Fruit fly (Drosophila melanogaster) whole organism, pupa: ENCODE results near the gene CG6791.

Experiments used
- CG10348 ChIP-seq: fragments of 200-800 bp; sonication (Bioruptor generic); IDR thresholded peaks from 2 replicates; pipeline ENCODE4 v1.3.6; 2022; ENCODE audit warnings: missing biosample characterization, missing genetic modification characterization
- CG12605 ChIP-seq: fragments of 200-800 bp; sonication (Bioruptor generic); IDR thresholded peaks from 2 replicates; pipeline ENCODE4 v1.3.6; 2022; ENCODE audit warnings: missing biosample characterization, missing genetic modification characterization
- CG13204 ChIP-seq: fragments of 200-800 bp; sonication (Bioruptor generic); optimal IDR thresholded peaks from 2 replicates; lab custom pipeline; 2018; ENCODE audit warnings: missing biosample characterization, mild to moderate bottlenecking, missing genetic modification characterization, moderate library complexity
- CG14655 ChIP-seq: fragments of 200-800 bp; sonication (Bioruptor generic); optimal IDR thresholded peaks from 3 replicates; lab custom pipeline; 2017; ENCODE audit warnings: mild to moderate bottlenecking, missing biosample characterization, missing genetic modification reagents, missing genetic modification characterization
- CG15710 ChIP-seq: fragments of 200-800 bp; sonication (Bioruptor generic); optimal IDR thresholded peaks from 2 replicates; lab custom pipeline; 2018; ENCODE audit warnings: missing biosample characterization, mild to moderate bottlenecking, missing genetic modification characterization, moderate library complexity
- CG17806 ChIP-seq: fragments of 200-800 bp; sonication (Bioruptor generic); optimal IDR thresholded peaks from 2 replicates; lab custom pipeline; 2018; ENCODE audit warnings: missing biosample characterization, mild to moderate bottlenecking, missing genetic modification characterization, moderate library complexity
- CG32121 ChIP-seq: fragments of 200-800 bp; sonication (Bioruptor generic); IDR thresholded peaks from 2 replicates; pipeline ENCODE4 v1.3.6; 2022; ENCODE audit warnings: missing biosample characterization, missing genetic modification characterization
- CG34367 ChIP-seq: fragments of 200-800 bp; sonication (Bioruptor generic); optimal IDR thresholded peaks from 2 replicates; lab custom pipeline; 2018; ENCODE audit warnings: missing biosample characterization, mild to moderate bottlenecking, missing genetic modification characterization
- CG4496 ChIP-seq: fragments of 200-800 bp; sonication (Bioruptor generic); IDR thresholded peaks from 3 replicates; pipeline ENCODE4 v1.3.6; 2022; ENCODE audit warnings: missing biosample characterization, missing genetic modification characterization
- CG8159 ChIP-seq: fragments of 200-800 bp; sonication (Bioruptor generic); optimal IDR thresholded peaks from 3 replicates; lab custom pipeline; 2018; ENCODE audit warnings: missing biosample characterization, mild to moderate bottlenecking, missing genetic modification characterization, moderate library complexity
- CG8301 ChIP-seq: fragments of 200-800 bp; sonication (Bioruptor generic); optimal IDR thresholded peaks from 2 replicates; lab custom pipeline; 2018; ENCODE audit warnings: missing biosample characterization, mild to moderate bottlenecking, missing genetic modification characterization
- CG9948 ChIP-seq: fragments of 200-800 bp; sonication (Bioruptor generic); optimal IDR thresholded peaks from 2 replicates; lab custom pipeline; 2018; ENCODE audit warnings: missing biosample characterization, mild to moderate bottlenecking, missing genetic modification characterization, moderate library complexity
- D1 ChIP-seq: fragments of 200-800 bp; sonication (Bioruptor generic); optimal IDR thresholded peaks from 2 replicates; lab custom pipeline; 2018; ENCODE audit warnings: missing biosample characterization, mild to moderate bottlenecking, missing genetic modification characterization, moderate library complexity
- EcR ChIP-seq: fragments of 200-800 bp; sonication (Bioruptor generic); optimal IDR thresholded peaks from 3 replicates; lab custom pipeline; 2019; ENCODE audit warnings: missing biosample characterization, missing genetic modification characterization, mild to moderate bottlenecking, moderate library complexity, missing genetic modification reagents
- Ets98B ChIP-seq: fragments of 200-800 bp; sonication (Bioruptor generic); IDR thresholded peaks from 2 replicates; pipeline ENCODE4 v1.3.6; 2022; ENCODE audit warnings: missing biosample characterization, missing genetic modification characterization
- Pif1A ChIP-seq: fragments of 200-800 bp; sonication (Bioruptor generic); optimal IDR thresholded peaks from 3 replicates; lab custom pipeline; 2016; ENCODE audit warnings: missing biosample characterization, missing genetic modification characterization
- Pif1B ChIP-seq: fragments of 200-800 bp; sonication (Bioruptor generic); optimal IDR thresholded peaks from 3 replicates; lab custom pipeline; 2016; ENCODE audit warnings: missing biosample characterization, missing genetic modification characterization
- Snoo ChIP-seq: fragments of 200-800 bp; sonication (Bioruptor generic); optimal IDR thresholded peaks from 3 replicates; lab custom pipeline; 2017; ENCODE audit warnings: missing biosample characterization, mild to moderate bottlenecking, missing genetic modification characterization, inconsistent platforms
- fd96Ca ChIP-seq: fragments of 200-800 bp; sonication (Bioruptor generic); IDR thresholded peaks from 3 replicates; pipeline ENCODE4 v1.3.6; 2022; ENCODE audit warnings: missing biosample characterization, missing genetic modification characterization
- gl ChIP-seq: fragments of 200-800 bp; sonication (Bioruptor generic); optimal IDR thresholded peaks from 2 replicates; lab custom pipeline; 2018; ENCODE audit warnings: missing biosample characterization, mild to moderate bottlenecking, missing genetic modification characterization
- rn ChIP-seq: fragments of 200-800 bp; sonication (Bioruptor generic); IDR thresholded peaks from 2 replicates; pipeline ENCODE4 v1.3.6; 2022; ENCODE audit warnings: missing biosample characterization, missing genetic modification characterization

The CG6791 gene

DNA sequence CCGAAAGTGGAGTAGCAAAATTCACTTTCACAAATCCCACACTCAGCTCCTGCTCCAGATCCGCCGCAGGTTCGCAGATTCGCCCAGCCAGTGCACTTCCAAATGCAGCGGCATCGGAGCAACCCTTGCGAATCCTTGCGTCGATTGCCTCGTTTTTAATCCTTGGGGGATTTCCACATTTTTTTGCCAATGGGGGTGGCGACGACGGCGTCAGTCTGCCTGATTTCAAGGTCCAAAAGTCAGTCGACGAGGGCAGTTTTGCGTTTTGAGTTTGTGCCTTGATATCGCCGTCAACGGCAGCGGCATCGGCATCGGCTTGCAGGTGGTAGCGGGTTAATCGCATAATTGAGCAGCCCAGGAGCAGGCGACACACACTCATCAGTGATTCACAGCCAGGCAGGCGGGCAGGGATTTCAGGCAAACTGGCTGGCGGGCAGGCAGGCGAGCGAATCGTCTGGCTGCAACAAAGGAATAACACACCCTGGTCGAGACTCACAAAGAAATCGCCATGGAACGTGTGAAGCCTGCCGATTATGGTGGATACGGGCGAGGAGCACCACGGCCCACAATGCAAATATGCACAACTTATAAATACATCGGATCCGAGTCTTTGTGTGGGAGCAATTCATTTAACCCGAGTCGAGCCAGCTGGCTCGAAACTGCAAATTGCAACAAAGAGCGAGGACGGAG, 25.6 kb upstream of the CG6791 start:
- TF ChIP-seq gl: no peak
- peak; percentile 71 for TF ChIP-seq EcR (GFP tag; lab: Kevin White, UChicago)
- TF ChIP-seq Pif1B (GFP tag; lab: Kevin White, UChicago): no peak
- no peak for TF ChIP-seq CG12605 (GFP tag; lab: Robert Waterston, UW)
- peak; percentile 26 for TF ChIP-seq CG8159
- no peak for TF ChIP-seq Snoo
- peak; percentile 6 for TF ChIP-seq CG13204 (GFP tag; lab: Kevin White, UChicago)
- TF ChIP-seq rn: no peak

DNA sequence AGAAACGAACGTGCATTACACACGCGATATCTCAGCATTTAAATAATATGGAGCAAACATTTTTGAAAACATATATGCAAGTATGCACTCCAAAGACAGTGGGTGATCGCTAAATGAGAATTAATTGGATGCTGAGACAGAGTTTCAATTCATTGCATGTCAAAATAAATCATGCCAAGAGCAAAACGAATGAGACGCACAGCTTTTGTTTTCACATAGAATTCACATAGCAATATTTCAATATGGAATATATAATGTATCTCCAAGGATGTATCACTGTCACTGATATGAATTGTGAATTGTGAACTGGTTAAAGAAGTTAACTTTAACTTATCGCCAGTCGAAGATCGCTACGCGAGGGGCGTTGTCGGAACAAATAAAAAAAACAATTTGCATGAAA, 24.6 kb upstream of the CG6791 start:
- TF ChIP-seq D1 (tag; lab: Kevin White, UChicago) (no peak), CG8159 (peak; percentile 33), CG15710 (peak; percentile 36), CG32121 (GFP tag; lab: Robert Waterston, UW) (peak; percentile 56), Snoo (peak; percentile 37), CG34367 (peak; percentile 22), CG10348 (GFP tag; lab: Robert Waterston, UW) (no peak), rn (no peak), CG12605 (GFP tag; lab: Robert Waterston, UW) (no peak), Pif1A (GFP tag; lab: Kevin White, UChicago) (peak; percentile 39), CG17806 (tag; lab: Kevin White, UChicago) (peak; percentile 39), Pif1B (GFP tag; lab: Kevin White, UChicago) (peak; percentile 31), Ets98B (GFP tag; lab: Robert Waterston, UW) (peak; percentile 39), CG4496 (GFP tag; lab: Robert Waterston, UW) (peak; percentile 63; the same call in 2 of the 3 replicates), fd96Ca (peak; percentile 46; the same call in 1 of the 3 replicates), CG13204 (GFP tag; lab: Kevin White, UChicago) (no peak), CG9948 (tag; lab: Kevin White, UChicago) (no peak), CG8301 (tag; lab: Kevin White, UChicago) (peak; percentile 2), EcR (GFP tag; lab: Kevin White, UChicago) (no peak), CG14655 (GFP tag; lab: Kevin White, UChicago) (peak; percentile 3)

DNA sequence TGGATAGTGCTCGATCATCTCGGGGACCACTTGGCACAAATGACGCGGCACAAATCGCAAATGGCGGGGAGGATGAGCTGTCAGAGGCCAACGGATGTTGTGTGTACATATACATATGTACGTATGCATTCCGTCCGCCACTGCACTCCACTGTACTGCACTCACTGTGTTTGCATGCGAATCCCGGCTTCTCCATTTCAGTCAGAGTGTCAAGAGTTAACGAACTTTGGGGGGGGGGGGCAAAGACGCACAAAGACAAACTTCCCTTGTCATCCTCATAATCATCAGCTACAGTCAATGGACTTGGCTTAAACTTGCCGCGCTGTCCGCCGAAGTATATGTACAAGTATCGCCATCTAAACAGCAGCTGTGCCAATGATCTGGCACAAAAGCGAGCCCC, 24.2 kb upstream of the CG6791 start:
- TF ChIP-seq CG13204 (GFP tag; lab: Kevin White, UChicago): peak; percentile 24
- no peak for TF ChIP-seq Ets98B (GFP tag; lab: Robert Waterston, UW)
- peak; percentile 89 for TF ChIP-seq EcR (GFP tag; lab: Kevin White, UChicago)
- TF ChIP-seq CG4496 (GFP tag; lab: Robert Waterston, UW): 0 out of 3 replicates have a peak, but pooled peaks have one; percentile 12

DNA sequence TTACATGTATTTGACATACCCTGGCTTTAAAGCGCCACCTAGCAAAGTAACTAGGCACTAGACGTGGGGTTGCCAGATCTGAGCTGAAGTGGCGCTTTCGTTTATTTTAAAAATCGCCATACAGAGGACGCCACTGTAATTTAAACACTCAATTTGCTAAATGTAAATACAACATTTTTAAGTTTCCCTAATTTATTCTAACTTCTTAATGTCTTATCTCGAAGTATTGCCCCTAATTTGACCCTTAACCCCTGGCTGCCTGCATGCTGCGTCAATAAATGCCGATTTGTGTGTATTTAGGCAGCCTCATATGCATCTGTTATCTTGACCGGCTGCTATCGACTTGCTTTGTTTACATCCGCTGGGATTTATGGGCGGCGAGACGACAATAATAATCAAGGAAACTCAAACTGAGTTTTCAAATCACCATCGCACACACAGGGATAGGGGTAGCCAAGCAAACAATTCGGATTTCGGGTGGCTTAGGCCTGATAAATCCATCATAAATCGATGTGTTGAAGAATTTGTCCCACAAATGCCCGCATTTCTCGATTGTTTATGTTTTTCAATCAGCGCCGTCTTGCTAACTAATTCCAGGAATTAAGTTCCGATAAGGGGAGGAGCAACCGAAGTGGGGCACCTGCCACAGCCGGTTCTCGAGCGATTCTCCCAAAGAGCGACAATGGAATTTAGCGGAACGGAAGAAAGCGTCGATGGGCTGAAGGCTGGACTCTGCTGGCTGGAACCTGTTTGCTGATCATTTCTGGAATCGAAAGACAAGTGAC, 23.5 kb upstream of the CG6791 start:
- no peak; the same call in 2 of the 3 replicates for TF ChIP-seq CG4496 (GFP tag; lab: Robert Waterston, UW)
- peak; percentile 42 for TF ChIP-seq Snoo
- peak; percentile 30 for TF ChIP-seq CG15710
- peak; percentile 35 for TF ChIP-seq D1 (tag; lab: Kevin White, UChicago)

DNA sequence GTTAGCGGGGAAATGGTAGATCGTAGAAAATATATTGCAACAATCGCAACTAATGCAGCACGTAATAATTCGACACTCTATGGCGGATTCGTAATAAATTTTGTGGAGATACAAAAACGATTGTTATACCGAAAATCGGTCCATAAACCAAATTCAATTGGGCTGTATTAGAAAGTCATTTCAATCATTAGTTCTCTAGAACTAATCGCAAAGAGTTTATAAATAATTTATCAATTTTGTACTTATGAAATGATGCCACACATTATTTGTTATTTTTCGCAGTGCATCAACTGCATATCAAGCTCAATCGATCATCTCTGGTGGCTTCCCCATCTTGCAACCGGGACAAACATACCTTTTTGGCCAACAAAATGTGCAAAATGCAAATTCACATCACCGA, 22.5 kb upstream of the CG6791 start:
- TF ChIP-seq CG8301 (tag; lab: Kevin White, UChicago) (peak; percentile 14), EcR (GFP tag; lab: Kevin White, UChicago) (no peak), CG14655 (GFP tag; lab: Kevin White, UChicago) (peak; percentile 5)
- TF ChIP-seq, all 21 proteins: peak for 2

DNA sequence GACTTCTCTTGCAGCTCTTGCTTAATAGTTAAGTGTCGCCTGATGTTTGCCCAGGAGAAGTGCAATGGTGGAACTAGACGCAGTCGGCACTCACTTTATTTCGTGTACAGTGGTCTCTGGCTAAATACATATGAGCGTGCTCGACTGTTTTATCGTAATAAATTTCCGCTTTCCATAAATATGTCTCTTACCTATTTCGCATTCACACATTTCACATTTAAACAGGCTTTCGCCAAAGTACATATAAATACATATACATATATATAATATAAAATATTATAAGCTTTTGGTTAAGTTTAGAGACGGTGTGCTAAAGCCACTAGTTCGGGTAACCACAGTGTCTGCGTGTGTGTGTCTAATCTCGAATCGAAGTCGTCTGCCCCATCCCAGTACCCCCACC, 16.7 kb upstream of the CG6791 start:
- TF ChIP-seq fd96Ca (peak; percentile 76), CG4496 (GFP tag; lab: Robert Waterston, UW) (peak; percentile 48; the same call in 1 of the 3 replicates), CG9948 (tag; lab: Kevin White, UChicago) (peak; percentile 10), CG8159 (no peak), CG8301 (tag; lab: Kevin White, UChicago) (peak; percentile 38), CG14655 (GFP tag; lab: Kevin White, UChicago) (peak; percentile 68), CG32121 (GFP tag; lab: Robert Waterston, UW) (peak; percentile 40; the same call in 1 of the 2 replicates), CG15710 (no peak), D1 (tag; lab: Kevin White, UChicago) (no peak)
